Worm (Caenorhabditis elegans) whole organism, L2 larva: ENCODE results near the gene aat-4.
A peak's percentile ranks its signal among the peaks of the same experiment; 100 is the strongest.
"Not testable (repeated sequence)": the region's sequence is repeated elsewhere in the genome, so short reads cannot be mapped to it uniquely, and the experiment has no call there.

Experiments used
- C34F6.9 ChIP-seq: fragments of 150-350 bp; optimal IDR thresholded peaks from 2 replicates; lab custom pipeline; 2014; ENCODE audit warnings: missing biosample characterization, missing genetic modification characterization
- Y55F3AM.14 ChIP-seq: fragments of 200-800 bp; sonication (Bioruptor generic); optimal IDR thresholded peaks from 2 replicates; lab custom pipeline; 2018; ENCODE audit warnings: mild to moderate bottlenecking, missing genetic modification characterization, missing compliant biosample characterization
- ZK546.5 ChIP-seq: sonication (generic microtip); optimal IDR thresholded peaks from 2 replicates; lab custom pipeline; 2017; ENCODE audit warnings: missing biosample characterization, missing genetic modification characterization
- aly-2 ChIP-seq: fragments of 150-350 bp; optimal IDR thresholded peaks from 2 replicates; lab custom pipeline; 2014; ENCODE audit warnings: missing biosample characterization, missing genetic modification characterization
- ama-1 ChIP-seq: fragments of 150-350 bp; optimal IDR thresholded peaks from 2 replicates; lab custom pipeline; 2018; ENCODE audit warnings: inconsistent platforms
- blmp-1 ChIP-seq: sonication (generic microtip); optimal IDR thresholded peaks from 2 replicates; lab custom pipeline; 2017; ENCODE audit warnings: missing genetic modification characterization, mild to moderate bottlenecking, missing compliant biosample characterization, antibody characterized with exemption, moderate library complexity; ENCODE audit not compliant: insufficient read depth
- ceh-82 ChIP-seq: fragments of 150-350 bp; optimal IDR thresholded peaks from 2 replicates; lab custom pipeline; 2014; ENCODE audit warnings: missing biosample characterization, missing genetic modification characterization
- crh-2 ChIP-seq: sonication (generic microtip); optimal IDR thresholded peaks from 2 replicates; lab custom pipeline; 2017; ENCODE audit warnings: missing biosample characterization, missing genetic modification characterization
- dmd-4 ChIP-seq: sonication (generic microtip); optimal IDR thresholded peaks from 2 replicates; lab custom pipeline; 2017; ENCODE audit warnings: missing biosample characterization, missing genetic modification characterization
- egl-27 ChIP-seq: sonication (generic microtip); optimal IDR thresholded peaks from 3 replicates; lab custom pipeline; 2017; ENCODE audit warnings: missing biosample characterization, missing genetic modification reagents, missing genetic modification characterization
- elt-1 ChIP-seq: fragments of 150-350 bp; optimal IDR thresholded peaks from 2 replicates; lab custom pipeline; 2014; ENCODE audit warnings: missing biosample characterization, missing genetic modification characterization
- elt-3 ChIP-seq: sonication (generic microtip); optimal IDR thresholded peaks from 2 replicates; lab custom pipeline; 2017; ENCODE audit warnings: missing biosample characterization, missing genetic modification characterization
- fos-1 ChIP-seq: fragments of 150-350 bp; optimal IDR thresholded peaks from 2 replicates; lab custom pipeline; 2014; ENCODE audit warnings: missing biosample characterization, missing genetic modification characterization
- gmeb-1 ChIP-seq: fragments of 150-350 bp; optimal IDR thresholded peaks from 2 replicates; lab custom pipeline; 2014; ENCODE audit warnings: missing biosample characterization, missing genetic modification characterization
- lin-39 ChIP-seq: fragments of 150-350 bp; optimal IDR thresholded peaks from 2 replicates; lab custom pipeline; 2014; ENCODE audit warnings: missing biosample characterization, missing genetic modification reagents, missing genetic modification characterization
- lsy-2 ChIP-seq, 2 experiments: fragments of 150-350 bp in 1 of 2; sonication (generic microtip) in 1 of 2; optimal IDR thresholded peaks; 2 replicates each; lab custom pipeline; 2014 to 2017; ENCODE audit warnings: missing biosample characterization in 2 of 2, missing genetic modification characterization in 2 of 2
- mab-5 ChIP-seq: fragments of 150-350 bp; optimal IDR thresholded peaks from 2 replicates; lab custom pipeline; 2014; ENCODE audit warnings: missing biosample characterization, missing genetic modification characterization
- mbf-1 ChIP-seq: sonication (generic microtip); optimal IDR thresholded peaks from 2 replicates; lab custom pipeline; 2017; ENCODE audit warnings: missing biosample characterization, missing genetic modification characterization
- mdl-1 ChIP-seq, 2 experiments: fragments of 150-350 bp in 1 of 2; sonication (generic microtip) in 1 of 2; optimal IDR thresholded peaks; 2 replicates each; lab custom pipeline; 2017; ENCODE audit warnings: missing biosample characterization in 2 of 2, missing genetic modification characterization in 2 of 2
- nhr-10 ChIP-seq: sonication (generic microtip); optimal IDR thresholded peaks from 2 replicates; lab custom pipeline; 2017; ENCODE audit warnings: missing biosample characterization, missing genetic modification characterization
- nhr-11 ChIP-seq: fragments of 150-350 bp; optimal IDR thresholded peaks from 2 replicates; lab custom pipeline; 2014; ENCODE audit warnings: missing biosample characterization, missing genetic modification characterization
- nhr-12 ChIP-seq: fragments of 150-350 bp; optimal IDR thresholded peaks from 2 replicates; lab custom pipeline; 2014; ENCODE audit warnings: missing biosample characterization, missing genetic modification characterization
- nhr-23 ChIP-seq: fragments of 150-350 bp; optimal IDR thresholded peaks from 2 replicates; lab custom pipeline; 2014; ENCODE audit warnings: missing biosample characterization, missing genetic modification reagents, missing genetic modification characterization
- nhr-25 ChIP-seq: fragments of 150-350 bp; sonication (generic microtip); optimal IDR thresholded peaks from 3 replicates; lab custom pipeline; 2014; ENCODE audit warnings: missing biosample characterization, missing genetic modification characterization
- nhr-6 ChIP-seq: fragments of 150-350 bp; optimal IDR thresholded peaks from 2 replicates; lab custom pipeline; 2014; ENCODE audit warnings: missing biosample characterization, missing genetic modification characterization
- nhr-77 ChIP-seq: fragments of 150-350 bp; optimal IDR thresholded peaks from 2 replicates; lab custom pipeline; 2014; ENCODE audit warnings: missing biosample characterization, missing genetic modification characterization
- peb-1 ChIP-seq: fragments of 150-350 bp; optimal IDR thresholded peaks from 2 replicates; lab custom pipeline; 2014; ENCODE audit warnings: missing biosample characterization, missing genetic modification characterization
- sem-4 ChIP-seq: fragments of 150-350 bp; optimal IDR thresholded peaks from 2 replicates; lab custom pipeline; 2014; ENCODE audit warnings: missing biosample characterization, missing genetic modification reagents, missing genetic modification characterization
- skn-1 ChIP-seq: sonication (generic microtip); optimal IDR thresholded peaks from 2 replicates; lab custom pipeline; 2017; ENCODE audit warnings: missing biosample characterization, missing genetic modification characterization
- sma-9 ChIP-seq, 2 experiments: fragments of 150-350 bp in 1 of 2; sonication (generic microtip) in 1 of 2; optimal IDR thresholded peaks; 2 replicates each; lab custom pipeline; 2014 to 2016; ENCODE audit warnings: missing genetic modification characterization in 2 of 2, mild to moderate bottlenecking in 1 of 2, missing biosample characterization in 1 of 2, missing compliant biosample characterization in 1 of 2, missing genetic modification reagents in 1 of 2, moderate library complexity in 1 of 2
- unc-39 ChIP-seq: fragments of 150-350 bp; optimal IDR thresholded peaks from 2 replicates; lab custom pipeline; 2014; ENCODE audit warnings: missing biosample characterization, missing genetic modification characterization
- unc-55 ChIP-seq: fragments of 150-350 bp; sonication (generic microtip); optimal IDR thresholded peaks from 3 replicates; lab custom pipeline; 2014; ENCODE audit warnings: missing biosample characterization, missing genetic modification reagents, missing genetic modification characterization
- unc-62 ChIP-seq: fragments of 150-350 bp; optimal IDR thresholded peaks from 2 replicates; lab custom pipeline; 2014; ENCODE audit warnings: missing biosample characterization, missing genetic modification reagents, missing genetic modification characterization
- zag-1 ChIP-seq: fragments of 150-350 bp; optimal IDR thresholded peaks from 2 replicates; lab custom pipeline; 2014; ENCODE audit warnings: missing biosample characterization, missing genetic modification characterization
- ztf-1 ChIP-seq: fragments of 200-800 bp; sonication (Bioruptor generic); conservative IDR thresholded peaks from 2 replicates; pipeline ENCODE4 v1.3.6; 2022; ENCODE audit warnings: missing genetic modification characterization, missing compliant biosample characterization
- ztf-11 ChIP-seq: sonication (generic microtip); optimal IDR thresholded peaks from 2 replicates; lab custom pipeline; 2017; ENCODE audit warnings: missing biosample characterization, missing genetic modification characterization
- ztf-4 ChIP-seq: fragments of 150-350 bp; optimal IDR thresholded peaks from 2 replicates; lab custom pipeline; 2014; ENCODE audit warnings: missing biosample characterization, missing genetic modification characterization

aat-4 gene

ce11 chrIV:6254635-6255034 lies 20.9 kb downstream of the aat-4 start, which contains the start of gene T13A10.64:
Gene T13A10.64 (plus strand): TSS chrIV:6254935.
- TF ChIP-seq nhr-23 (tag; lab: Kevin White, UChicago) (no peak), elt-1 (tag; lab: Kevin White, UChicago) (no peak), mab-5 (no peak), ama-1 (lab: Kevin White, UChicago) (no peak), ztf-11 (tag; lab: Kevin White, UChicago) (no peak), lsy-2 (tag; optimal IDR thresholded peaks at IDR 0.05; lab: Kevin White, UChicago) (no peak), elt-3 (tag; lab: Kevin White, UChicago) (no peak), nhr-77 (tag; lab: Kevin White, UChicago) (no peak), ceh-82 (tag; lab: Kevin White, UChicago) (no peak), nhr-25 (tag; lab: Kevin White, UChicago) (no peak), sem-4 (no peak), egl-27 (tag; lab: Kevin White, UChicago) (no peak), ZK546.5 (tag; lab: Kevin White, UChicago) (no peak)

ce11 chrIV:6253000-6253399 lies 22.5 kb downstream of the aat-4 start, which contains the start of gene T13A10.2:
Gene T13A10.2 (plus strand): TSS chrIV:6253300.
- not testable (repeated sequence) for TF ChIP-seq peb-1 (tag; lab: Kevin White, UChicago); skn-1; crh-2 (tag; lab: Kevin White, UChicago)

ce11 chrIV:6249591-6249990 lies 25.9 kb downstream of the aat-4 start, which contains the start of gene F58F9.1:
Gene F58F9.1 (plus strand): TSS chrIV:6249841.
- TF ChIP-seq mab-5 (peak; percentile 36), unc-55 (GFP tag; lab: Kevin White, UChicago) (peak; percentile 79), C34F6.9 (peak; percentile 24), unc-39 (no peak), lsy-2 (tag; optimal IDR thresholded peaks at IDR 0.05; lab: Kevin White, UChicago) (peak in 1 of 2 experiments; percentile 37)

ce11 chrIV:6248486-6248885 lies 27.0 kb downstream of the aat-4 start, which contains the start of gene acox-3:
Gene acox-3 (minus strand): TSS chrIV:6248492.
- TF ChIP-seq zag-1 (tag; lab: Kevin White, UChicago) (no peak), mab-5 (no peak), ZK546.5 (tag; lab: Kevin White, UChicago) (no peak), fos-1 (peak; percentile 56), dmd-4 (no peak), gmeb-1 (peak; percentile 58), mdl-1 (tag; optimal IDR thresholded peaks at IDR 0.05; lab: Kevin White, UChicago) (no peak), ztf-4 (no peak), nhr-77 (tag; lab: Kevin White, UChicago) (no peak), crh-2 (tag; lab: Kevin White, UChicago) (peak; percentile 24), nhr-25 (tag; lab: Kevin White, UChicago) (no peak), blmp-1 (tag; lab: Kevin White, UChicago) (peak; percentile 28), sma-9 (GFP tag; optimal IDR thresholded peaks at IDR 0.05; lab: Kevin White, UChicago) (peak; percentile 82), sma-9 (tag; optimal IDR thresholded peaks at IDR 0.05; lab: Kevin White, UChicago) (no peak), elt-3 (tag; lab: Kevin White, UChicago) (no peak)

- TF ChIP-seq nhr-12 (tag; lab: Kevin White, UChicago) (no peak), skn-1 (no peak), unc-55 (GFP tag; lab: Kevin White, UChicago) (no peak), ztf-1 (no peak), mbf-1 (tag; lab: Kevin White, UChicago) (no peak), nhr-6 (tag; lab: Kevin White, UChicago) (no peak), nhr-11 (tag; lab: Kevin White, UChicago) (no peak), ztf-11 (tag; lab: Kevin White, UChicago) (no peak), unc-62 (GFP tag; lab: Kevin White, UChicago) (no peak), nhr-10 (tag; lab: Kevin White, UChicago) (no peak), sma-9 (GFP tag; optimal IDR thresholded peaks at IDR 0.05; lab: Kevin White, UChicago) (no peak), sma-9 (tag; optimal IDR thresholded peaks at IDR 0.05; lab: Kevin White, UChicago) (no peak), Y55F3AM.14 (GFP tag; lab: Kevin White, UChicago) (no peak), ceh-82 (tag; lab: Kevin White, UChicago) (no peak), aly-2 (tag; lab: Kevin White, UChicago) (no peak), lin-39 (tag; lab: Kevin White, UChicago) (no peak), elt-3 (tag; lab: Kevin White, UChicago) (no peak), dmd-4 (no peak)
Observed at ce11 chrIV:6239993-6240392, 35.5 kb downstream of the aat-4 start, which contains the start of gene F58F9.9. Gene F58F9.9 (plus strand): TSS chrIV:6240293.
